Worm (Caenorhabditis elegans) whole organism, midembryonic: ENCODE results near the gene ZK185.5.

Source experiments
- med-1 ChIP-seq: sonication (generic microtip); optimal IDR thresholded peaks from 2 replicates; lab custom pipeline; 2017; ENCODE audit warnings: missing genetic modification characterization, mild to moderate bottlenecking, missing compliant biosample characterization, antibody characterized with exemption, missing genetic modification reagents; ENCODE audit not compliant: insufficient read depth
- tab-1 ChIP-seq: fragments of 200-800 bp; sonication (Bioruptor generic); IDR thresholded peaks from 2 replicates; pipeline ENCODE4 v1.3.6; 2022; ENCODE audit warnings: missing genetic modification characterization, missing compliant biosample characterization

ce11 chrIV:4565882-4566281 is 20.2 kb upstream of the ZK185.5 start:
- TF ChIP-seq med-1 (GFP tag; lab: Kevin White, UChicago) (no peak), tab-1 (GFP tag; lab: Robert Waterston, UW) (no peak)
